Fruit fly (Drosophila melanogaster) whole organism, larva: Measurements from ENCODE around the gene Spt6.

Source experiments
- noc ChIP-seq: fragments of 200-800 bp; sonication (Bioruptor generic); optimal IDR thresholded peaks from 3 replicates; lab custom pipeline; 2019; ENCODE audit warnings: missing biosample characterization, mild to moderate bottlenecking, missing genetic modification characterization, moderate library complexity

Gene Spt6

DNA sequence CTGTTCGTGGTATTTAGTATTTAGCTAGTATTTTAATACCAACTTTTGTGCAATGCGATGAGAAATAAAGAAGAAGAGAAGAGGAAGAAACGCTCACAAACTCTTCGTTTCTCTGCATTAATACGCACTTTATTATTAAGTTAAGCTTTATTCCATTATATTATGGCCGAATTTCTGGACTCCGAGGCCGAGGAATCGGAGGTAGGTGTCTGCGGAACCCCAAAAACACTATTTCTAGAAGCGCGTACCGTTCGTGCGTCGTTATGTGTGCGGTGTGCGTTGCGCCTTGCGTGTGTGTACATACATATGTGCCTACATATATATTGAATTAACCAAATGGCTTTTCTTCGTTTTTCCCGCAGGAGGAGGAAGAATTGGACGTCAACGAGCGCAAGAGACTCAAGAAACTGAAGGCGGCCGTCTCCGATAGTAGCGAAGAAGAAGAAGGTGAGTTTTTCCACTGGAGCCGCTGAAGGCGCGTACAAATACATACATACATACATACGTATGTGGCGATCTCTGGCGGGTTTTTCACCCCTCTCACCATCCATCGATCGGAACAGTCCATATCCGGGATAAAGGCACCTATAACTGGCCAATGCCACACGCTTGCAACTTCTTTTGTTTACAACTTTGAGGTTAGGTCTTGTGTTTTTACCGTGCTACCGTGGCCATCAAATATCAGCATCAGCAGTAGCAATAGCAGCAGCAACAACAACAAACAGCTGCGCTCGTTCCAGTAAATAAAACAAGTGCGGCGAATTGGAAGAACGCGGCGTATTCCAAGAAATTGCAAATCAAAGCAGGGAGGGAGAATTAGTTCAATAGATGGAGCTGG lies at the start of gene Spt6:
Spt6 (plus strand) TSS at position 53 of the 838 bp plus-strand sequence.
- TF ChIP-seq noc (tag; lab: Kevin White, UChicago): no peak

DNA sequence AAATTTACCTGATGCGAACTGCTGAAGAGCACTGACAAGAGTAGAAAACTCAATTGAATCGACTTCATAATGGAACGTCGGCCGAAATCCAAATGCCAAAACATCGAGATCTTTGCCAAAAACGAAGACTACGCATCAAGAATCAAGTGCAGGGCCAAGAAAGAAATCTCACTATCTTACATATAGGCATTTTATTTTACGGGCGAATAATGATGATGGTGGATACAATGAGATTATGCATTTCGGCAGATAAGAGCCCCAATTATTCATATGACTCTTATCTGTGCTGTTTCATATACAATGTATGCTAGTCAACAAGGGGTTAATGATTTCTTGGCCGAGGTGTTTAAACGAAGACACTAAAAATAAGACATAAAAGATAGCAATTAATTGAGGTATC lies 48.4 kb upstream of the Spt6 start, which contains the start of gene Btnd:
Btnd (minus strand) TSS at position 101 of the 400 bp plus-strand sequence.
- TF ChIP-seq noc (tag; lab: Kevin White, UChicago): no peak

DNA sequence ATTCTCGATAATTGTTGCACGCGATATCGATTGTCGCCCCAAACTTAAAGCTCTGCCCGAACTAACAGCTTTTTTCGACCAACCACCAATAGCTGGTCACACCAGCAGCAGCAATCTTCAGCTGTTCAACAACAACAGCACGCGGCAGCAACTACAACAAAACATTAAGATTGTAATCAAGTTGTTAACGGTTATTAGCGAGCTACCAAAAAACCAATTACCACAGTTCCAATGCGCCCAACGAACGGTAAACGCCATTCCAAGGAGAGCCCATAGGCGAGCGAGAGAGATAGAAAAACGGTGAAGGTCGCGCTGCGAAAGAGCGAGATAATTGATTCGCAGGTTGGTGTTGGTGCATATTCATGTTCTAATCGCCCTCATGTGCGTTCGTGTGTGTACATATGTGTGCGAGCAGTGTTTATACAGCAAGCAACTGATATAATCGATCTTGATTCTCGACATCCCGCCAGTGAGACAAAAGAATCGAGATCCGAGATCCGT lies 47.7 kb upstream of the Spt6 start, which contains the start of gene Efr:
Efr (plus strand) TSS at position 113 of the 501 bp plus-strand sequence.
- peak; percentile 27 for TF ChIP-seq noc (tag; lab: Kevin White, UChicago)

DNA sequence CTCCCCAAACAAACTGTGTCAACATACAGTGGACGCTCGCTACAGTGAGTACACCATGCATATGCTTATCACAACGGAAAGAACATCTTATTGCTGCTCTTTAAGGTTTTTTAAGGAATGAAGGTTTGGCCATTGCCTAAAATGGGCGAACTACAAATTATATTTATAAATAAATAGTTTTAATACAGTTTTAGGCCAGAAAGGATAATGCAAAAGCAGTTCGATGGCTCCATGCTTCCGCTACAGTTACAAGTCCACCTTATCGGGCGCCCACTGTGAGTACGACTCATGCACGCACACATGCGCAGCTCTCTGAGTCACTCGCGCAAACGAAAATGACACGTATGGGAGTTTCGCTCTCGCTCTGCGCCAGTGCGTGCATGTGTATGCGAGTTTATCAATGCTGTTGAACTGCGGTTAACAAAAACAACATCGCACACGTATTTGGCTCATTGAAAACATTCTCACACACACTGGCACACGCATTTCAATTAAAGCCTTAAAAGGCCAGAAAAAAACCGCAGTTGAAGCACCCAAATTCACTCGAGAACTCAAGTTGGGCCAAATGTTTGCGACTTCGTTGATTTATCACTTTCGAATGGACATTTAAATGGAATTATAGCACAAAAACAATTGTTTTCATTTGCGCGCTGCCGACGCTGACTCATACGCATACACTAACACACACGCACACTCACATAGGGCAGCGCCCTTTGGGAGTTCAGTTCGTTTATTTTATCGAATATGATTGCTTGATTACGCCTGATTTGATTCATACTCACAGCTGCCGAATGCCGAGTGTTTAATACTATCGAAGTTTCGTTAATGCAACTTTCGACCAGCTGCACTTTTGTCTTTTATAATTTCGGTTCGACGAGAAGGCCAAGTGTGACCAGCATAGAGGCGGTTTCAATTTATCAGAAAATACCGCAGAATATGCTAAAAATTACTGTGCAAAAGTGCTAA lies 43.1 kb upstream of the Spt6 start, which contains the start of gene sqh:
sqh (minus strand) TSS at position 916 of the 966 bp plus-strand sequence.
- peak; percentile 96 for TF ChIP-seq noc (tag; lab: Kevin White, UChicago)

DNA sequence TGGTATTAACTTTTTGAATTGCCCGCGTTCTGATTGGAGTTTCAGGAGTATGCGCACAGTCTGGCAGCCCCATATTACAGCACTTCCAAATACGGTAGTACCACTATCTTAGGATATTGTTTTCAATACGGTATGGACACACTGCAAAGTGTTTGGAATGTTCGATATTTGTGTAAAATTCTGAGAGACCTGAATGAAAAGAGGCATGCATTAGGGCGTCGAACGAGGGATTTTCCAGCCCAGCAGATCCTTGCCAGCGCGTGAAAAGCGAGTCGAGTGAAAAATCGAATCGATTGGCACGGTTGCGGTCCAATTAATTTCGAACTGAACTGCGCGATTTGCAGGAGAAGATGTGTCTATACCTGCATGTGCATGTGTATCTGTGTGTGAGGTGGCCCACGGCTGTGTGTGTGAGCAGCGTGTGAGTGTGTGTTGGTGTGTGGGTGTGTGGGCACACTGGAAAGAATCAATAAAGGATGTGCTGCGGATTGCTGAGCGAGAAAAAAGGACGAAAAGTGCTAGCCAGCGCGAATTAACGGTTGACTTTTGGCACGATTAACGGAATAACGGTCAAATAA lies 42.0 kb upstream of the Spt6 start, which contains the start of gene dtn:
dtn (plus strand) TSS at position 176 of the 578 bp plus-strand sequence.
- TF ChIP-seq noc (tag; lab: Kevin White, UChicago): no peak

DNA sequence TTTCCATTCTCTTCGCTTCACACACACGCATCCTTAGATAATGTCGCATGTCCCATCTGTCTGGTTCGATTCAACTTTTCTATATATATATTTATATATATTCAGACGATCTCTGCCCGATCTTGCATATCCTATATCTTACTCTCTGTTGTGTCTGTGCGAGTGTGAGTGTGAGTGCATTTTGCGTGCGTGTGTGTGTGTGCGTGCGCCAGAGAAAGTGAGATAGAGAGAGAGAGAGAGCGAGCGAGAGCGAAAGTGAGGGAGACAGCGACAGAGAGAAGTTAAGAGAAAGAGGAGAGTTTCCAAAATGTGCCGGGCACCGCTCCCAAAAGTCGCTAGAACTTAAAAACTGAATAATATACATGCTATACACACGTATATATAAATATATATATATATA lies 35.8 kb upstream of the Spt6 start:
- no peak for TF ChIP-seq noc (tag; lab: Kevin White, UChicago)

DNA sequence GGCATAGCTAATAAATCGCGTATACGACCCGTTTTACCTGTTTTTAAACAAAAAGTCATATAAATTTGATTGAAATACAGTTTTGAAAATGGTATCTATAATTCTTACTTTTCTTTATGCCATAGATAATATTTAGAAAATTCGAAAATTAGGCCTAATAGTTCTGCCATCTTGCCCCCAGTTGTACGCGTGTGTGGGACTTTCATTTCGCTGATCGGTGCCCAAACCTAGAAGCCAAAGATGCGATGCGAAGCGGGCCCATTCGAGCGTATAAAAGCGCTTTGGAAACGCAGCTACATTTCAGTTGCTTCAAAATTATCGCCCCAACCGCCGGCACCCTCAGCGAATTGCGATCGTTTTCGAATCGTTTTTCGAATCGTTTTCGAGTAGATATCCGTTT lies 30.6 kb upstream of the Spt6 start, which contains the start of gene CG14445:
CG14445 (plus strand) TSS at position 301 of the 400 bp plus-strand sequence.
- TF ChIP-seq noc (tag; lab: Kevin White, UChicago): no peak

DNA sequence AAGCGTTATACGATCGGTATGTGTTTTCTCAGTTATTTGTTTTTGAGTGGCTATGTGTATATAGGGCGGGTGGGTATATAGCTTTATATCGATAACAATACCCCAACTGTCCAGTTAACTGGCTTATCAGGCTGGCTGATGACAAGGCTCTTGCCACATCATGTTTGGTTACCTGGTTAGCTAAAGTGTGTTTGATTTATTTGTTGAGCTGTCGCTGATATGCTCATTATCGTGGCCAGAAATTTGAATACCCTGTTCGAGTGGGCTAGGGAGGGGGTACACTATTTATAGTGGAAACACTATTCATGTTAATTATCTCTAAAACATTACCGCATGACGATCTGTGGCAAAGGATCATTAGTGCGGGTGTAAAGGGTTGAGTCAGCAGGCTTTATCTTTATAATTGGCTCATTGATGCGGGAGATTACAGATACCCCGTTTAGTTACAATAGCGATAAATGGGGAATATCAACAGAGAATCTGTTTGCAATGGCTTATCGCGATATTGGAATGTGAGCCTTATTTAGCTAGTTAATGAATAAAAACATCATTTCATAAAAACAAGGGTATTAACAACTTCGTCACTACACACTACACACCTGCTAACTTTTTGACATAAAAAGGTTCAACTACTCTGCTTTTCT lies 14.6 kb upstream of the Spt6 start:
- TF ChIP-seq noc (tag; lab: Kevin White, UChicago): no peak

DNA sequence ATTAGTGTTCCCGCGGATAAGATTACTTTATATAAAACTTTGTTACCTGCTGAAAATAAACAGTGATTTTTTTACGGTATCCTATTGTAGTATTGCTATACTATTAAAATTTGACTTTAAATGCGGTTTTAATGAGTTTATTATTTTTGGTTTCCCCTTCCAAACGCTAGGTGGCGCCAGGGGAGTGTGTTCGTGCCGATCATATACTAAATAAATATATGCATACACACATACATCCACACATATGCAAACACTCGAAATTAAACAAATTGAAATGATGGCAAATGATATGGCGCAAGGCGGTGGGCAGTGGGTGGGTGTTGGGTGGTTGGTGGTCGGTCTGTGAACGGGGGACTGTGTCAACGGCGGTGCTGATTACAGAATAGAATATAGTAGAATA lies 13.9 kb upstream of the Spt6 start:
- TF ChIP-seq noc (tag; lab: Kevin White, UChicago): no peak

DNA sequence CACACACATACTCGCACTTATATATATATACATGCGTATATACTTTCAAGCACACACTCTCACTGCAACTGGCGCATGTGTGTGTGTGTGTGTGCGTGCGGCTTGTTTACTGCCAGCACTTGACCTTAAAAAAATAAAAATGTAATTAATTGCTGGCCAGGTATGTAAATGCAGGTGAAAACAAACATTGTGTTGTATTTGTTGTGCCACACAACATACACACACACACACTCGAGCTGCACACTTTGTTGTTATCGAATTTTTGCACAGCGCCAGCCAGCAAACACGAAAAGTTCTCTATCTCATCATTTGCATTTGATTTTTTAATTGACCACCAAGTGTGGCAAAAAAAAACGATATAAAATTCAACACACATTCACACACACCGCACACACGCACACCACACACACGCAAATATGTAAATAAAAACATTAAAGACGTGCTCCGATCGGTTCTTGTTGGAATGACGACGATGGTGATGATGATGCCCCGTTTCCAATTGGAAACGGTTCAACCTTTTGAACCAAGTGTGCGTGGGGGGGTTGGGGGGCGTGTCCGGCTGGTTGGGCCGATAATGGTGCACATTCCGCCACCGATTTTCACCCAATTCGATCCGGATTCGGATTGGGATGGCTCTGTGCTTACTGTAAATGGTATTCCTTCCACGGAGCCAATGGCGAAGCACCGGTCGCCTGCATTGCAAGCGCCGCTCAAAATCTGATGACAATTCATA lies 12.8 kb upstream of the Spt6 start:
- no peak for TF ChIP-seq noc (tag; lab: Kevin White, UChicago)

DNA sequence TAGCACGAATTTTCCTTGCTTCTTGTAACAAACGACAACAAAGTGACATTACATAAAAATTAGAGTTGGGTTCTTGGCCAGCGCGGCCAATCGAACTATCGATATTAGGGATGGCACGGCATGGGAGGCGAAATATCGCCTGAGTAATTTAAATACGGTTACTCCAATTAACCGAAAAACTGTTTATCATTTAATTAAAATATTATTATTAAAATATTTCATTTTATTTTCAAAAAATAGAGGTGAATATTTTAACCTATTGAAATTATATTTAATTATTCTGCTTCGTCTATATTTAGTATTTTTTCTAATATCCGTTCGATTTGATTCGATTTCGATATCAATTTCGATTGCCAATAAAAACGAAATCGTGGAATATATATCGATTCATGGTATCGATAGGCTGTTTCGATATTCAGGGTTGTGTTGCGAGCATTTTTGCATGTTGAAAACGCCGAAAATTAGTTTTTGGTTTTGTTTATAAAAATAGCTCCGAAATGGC lies 12.1 kb upstream of the Spt6 start, which contains the start of the genes Rbcn-3A and Spx:
Rbcn-3A (minus strand) TSS at position 74 of the 502 bp plus-strand sequence.
Spx (plus strand) TSS at position 409 of the 502 bp plus-strand sequence.
- TF ChIP-seq noc (tag; lab: Kevin White, UChicago): peak; percentile 38

DNA sequence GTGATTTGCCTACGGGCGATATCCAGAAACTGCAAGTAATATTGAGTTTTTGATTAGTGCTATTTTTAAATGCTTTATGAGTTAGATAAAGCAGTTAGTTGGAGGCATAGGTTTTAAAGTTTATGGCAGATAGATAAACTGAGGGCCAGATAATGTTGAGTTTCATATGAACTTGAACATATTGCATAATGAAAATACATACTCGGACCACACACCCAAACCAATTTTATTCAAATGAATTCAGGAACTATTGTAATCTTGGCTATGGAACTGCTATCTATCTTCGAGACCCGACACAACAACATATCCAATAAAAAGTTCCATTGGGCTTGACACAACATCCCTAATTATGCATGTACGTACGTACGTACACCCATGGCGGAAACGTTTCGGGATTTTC lies 7.9 kb upstream of the Spt6 start:
- no peak for TF ChIP-seq noc (tag; lab: Kevin White, UChicago)

DNA sequence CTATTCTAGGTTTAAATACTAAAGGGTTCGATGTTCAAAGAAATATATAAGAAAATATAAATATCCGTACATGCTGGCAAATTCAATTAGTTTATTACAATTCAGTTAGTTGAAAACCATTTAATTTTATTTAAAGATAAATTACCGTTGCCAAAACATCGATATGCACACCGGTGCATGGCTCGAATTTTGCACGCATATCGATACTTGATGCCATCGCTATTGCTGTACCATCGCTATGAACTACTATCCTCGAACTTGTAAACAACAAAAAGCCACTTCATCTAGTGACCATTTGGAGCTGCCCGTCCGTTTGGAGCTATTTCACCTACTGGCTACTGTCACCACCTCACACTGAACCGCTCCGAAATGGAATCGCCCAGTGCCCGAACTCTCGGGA lies 6.7 kb upstream of the Spt6 start, which contains the start of gene Josd:
Josd (plus strand) TSS at position 270 of the 400 bp plus-strand sequence.
- TF ChIP-seq noc (tag; lab: Kevin White, UChicago): no peak
